Worm (Caenorhabditis elegans) whole organism, L1 larva: ENCODE results near the gene srxa-18.

Experiments
- C16A3.4 ChIP-seq: fragments of 150-350 bp; optimal IDR thresholded peaks from 2 replicates; lab custom pipeline; 2014; ENCODE audit warnings: missing biosample characterization, missing genetic modification characterization
- Y116A8C.19 ChIP-seq: sonication (generic microtip); optimal IDR thresholded peaks from 2 replicates; lab custom pipeline; 2016; ENCODE audit warnings: missing compliant biosample characterization, missing genetic modification characterization, borderline replicate concordance
- ama-1 ChIP-seq: fragments of 150-350 bp; optimal IDR thresholded peaks from 2 replicates; lab custom pipeline; 2014
- ceh-82 ChIP-seq, 3 experiments: fragments of 150-350 bp in 1 of 3; sonication (generic microtip) in 2 of 3; optimal IDR thresholded peaks; 2 replicates each; lab custom pipeline; 2014 to 2017; ENCODE audit warnings: missing biosample characterization in 3 of 3, missing genetic modification characterization in 3 of 3
- dpl-1 ChIP-seq, 3 experiments: fragments of 150-350 bp in 2 of 3; sonication (generic microtip) in 1 of 3; optimal IDR thresholded peaks; 2 replicates each; lab custom pipeline; 2014 to 2017; ENCODE audit warnings: missing biosample characterization in 3 of 3, missing genetic modification characterization in 3 of 3, missing genetic modification reagents in 3 of 3
- egl-27 ChIP-seq, 2 experiments: fragments of 150-350 bp in 1 of 2; sonication (generic microtip); optimal IDR thresholded peaks; 3 replicates each; lab custom pipeline; 2017 to 2018; ENCODE audit warnings: missing biosample characterization in 2 of 2, missing genetic modification characterization in 2 of 2, missing genetic modification reagents in 2 of 2
- fkh-10 ChIP-seq: sonication (generic microtip); optimal IDR thresholded peaks from 2 replicates; lab custom pipeline; 2017; ENCODE audit warnings: missing biosample characterization, missing genetic modification reagents, missing genetic modification characterization
- fos-1 ChIP-seq: fragments of 150-350 bp; optimal IDR thresholded peaks from 2 replicates; lab custom pipeline; 2014; ENCODE audit warnings: missing biosample characterization, missing genetic modification characterization
- nhr-76 ChIP-seq: sonication (generic microtip); optimal IDR thresholded peaks from 2 replicates; lab custom pipeline; 2017; ENCODE audit warnings: missing biosample characterization, missing genetic modification characterization
- zag-1 ChIP-seq: fragments of 150-350 bp; optimal IDR thresholded peaks from 2 replicates; lab custom pipeline; 2014; ENCODE audit warnings: missing biosample characterization, missing genetic modification characterization
- zip-4 ChIP-seq: fragments of 200-800 bp; sonication (Bioruptor generic); optimal IDR thresholded peaks from 2 replicates; lab custom pipeline; 2018; ENCODE audit warnings: mild to moderate bottlenecking, missing genetic modification characterization, moderate library complexity, missing compliant biosample characterization

ce11 chrV:10080905-10081304 is 39.9 kb downstream of the srxa-18 start:
- TF ChIP-seq ama-1 (lab: Kevin White, UChicago) = no peak
- no peak for TF ChIP-seq egl-27 (tag; optimal IDR thresholded peaks at IDR 0.05; lab: Kevin White, UChicago)
- TF ChIP-seq C16A3.4 (tag; lab: Kevin White, UChicago) = no peak
- TF ChIP-seq nhr-76 (tag; lab: Kevin White, UChicago) = no peak
- TF ChIP-seq fkh-10 (GFP tag; lab: Kevin White, UChicago) = no peak
- no peak for TF ChIP-seq fos-1
- TF ChIP-seq zag-1 (tag; lab: Kevin White, UChicago) = no peak
- no peak for TF ChIP-seq ceh-82 (tag; optimal IDR thresholded peaks at IDR 0.05; lab: Kevin White, UChicago)
- TF ChIP-seq dpl-1 (GFP tag; optimal IDR thresholded peaks at IDR 0.05; lab: Kevin White, UChicago) = no peak
- no peak for TF ChIP-seq zip-4 (GFP tag; lab: Kevin White, UChicago)
- TF ChIP-seq Y116A8C.19 (tag; lab: Kevin White, UChicago) = no peak
